Worm (Caenorhabditis elegans) whole organism, L2 larva: ENCODE measurements around the gene T01D1.5.

Experiments
- C34F6.9 ChIP-seq: fragments of 150-350 bp; optimal IDR thresholded peaks from 2 replicates; lab custom pipeline; 2014; ENCODE audit warnings: missing biosample characterization, missing genetic modification characterization
- F13H6.1 ChIP-seq: sonication (generic microtip); optimal IDR thresholded peaks from 2 replicates; lab custom pipeline; 2016; ENCODE audit warnings: missing genetic modification characterization, missing compliant biosample characterization
- Y55F3AM.14 ChIP-seq: fragments of 200-800 bp; sonication (Bioruptor generic); optimal IDR thresholded peaks from 2 replicates; lab custom pipeline; 2018; ENCODE audit warnings: mild to moderate bottlenecking, missing genetic modification characterization, missing compliant biosample characterization
- ZK546.5 ChIP-seq: sonication (generic microtip); optimal IDR thresholded peaks from 2 replicates; lab custom pipeline; 2017; ENCODE audit warnings: missing biosample characterization, missing genetic modification characterization
- alr-1 ChIP-seq: fragments of 150-350 bp; optimal IDR thresholded peaks from 2 replicates; lab custom pipeline; 2014; ENCODE audit warnings: missing biosample characterization, missing genetic modification characterization
- aly-2 ChIP-seq: fragments of 150-350 bp; optimal IDR thresholded peaks from 2 replicates; lab custom pipeline; 2014; ENCODE audit warnings: missing biosample characterization, missing genetic modification characterization
- ama-1 ChIP-seq: fragments of 150-350 bp; optimal IDR thresholded peaks from 2 replicates; lab custom pipeline; 2018; ENCODE audit warnings: inconsistent platforms
- blmp-1 ChIP-seq: sonication (generic microtip); optimal IDR thresholded peaks from 2 replicates; lab custom pipeline; 2017; ENCODE audit warnings: missing genetic modification characterization, mild to moderate bottlenecking, missing compliant biosample characterization, antibody characterized with exemption, moderate library complexity; ENCODE audit not compliant: insufficient read depth
- ceh-16 ChIP-seq: fragments of 150-350 bp; optimal IDR thresholded peaks from 2 replicates; lab custom pipeline; 2014; ENCODE audit warnings: missing biosample characterization, missing genetic modification characterization
- ceh-82 ChIP-seq: fragments of 150-350 bp; optimal IDR thresholded peaks from 2 replicates; lab custom pipeline; 2014; ENCODE audit warnings: missing biosample characterization, missing genetic modification characterization
- crh-2 ChIP-seq: sonication (generic microtip); optimal IDR thresholded peaks from 2 replicates; lab custom pipeline; 2017; ENCODE audit warnings: missing biosample characterization, missing genetic modification characterization
- dmd-4 ChIP-seq: sonication (generic microtip); optimal IDR thresholded peaks from 2 replicates; lab custom pipeline; 2017; ENCODE audit warnings: missing biosample characterization, missing genetic modification characterization
- egl-27 ChIP-seq: sonication (generic microtip); optimal IDR thresholded peaks from 3 replicates; lab custom pipeline; 2017; ENCODE audit warnings: missing biosample characterization, missing genetic modification reagents, missing genetic modification characterization
- elt-1 ChIP-seq: fragments of 150-350 bp; optimal IDR thresholded peaks from 2 replicates; lab custom pipeline; 2014; ENCODE audit warnings: missing biosample characterization, missing genetic modification characterization
- elt-3 ChIP-seq: sonication (generic microtip); optimal IDR thresholded peaks from 2 replicates; lab custom pipeline; 2017; ENCODE audit warnings: missing biosample characterization, missing genetic modification characterization
- fos-1 ChIP-seq: fragments of 150-350 bp; optimal IDR thresholded peaks from 2 replicates; lab custom pipeline; 2014; ENCODE audit warnings: missing biosample characterization, missing genetic modification characterization
- gmeb-1 ChIP-seq: fragments of 150-350 bp; optimal IDR thresholded peaks from 2 replicates; lab custom pipeline; 2014; ENCODE audit warnings: missing biosample characterization, missing genetic modification characterization
- lin-11 ChIP-seq: fragments of 150-350 bp; sonication (generic microtip); optimal IDR thresholded peaks from 2 replicates; lab custom pipeline; 2014; ENCODE audit warnings: missing biosample characterization, missing genetic modification characterization, inconsistent platforms, mixed read lengths
- lin-13 ChIP-seq: fragments of 150-350 bp; optimal IDR thresholded peaks from 2 replicates; lab custom pipeline; 2014; ENCODE audit warnings: missing biosample characterization, missing genetic modification reagents, missing genetic modification characterization
- lin-39 ChIP-seq: fragments of 150-350 bp; optimal IDR thresholded peaks from 2 replicates; lab custom pipeline; 2014; ENCODE audit warnings: missing biosample characterization, missing genetic modification reagents, missing genetic modification characterization
- lsy-2 ChIP-seq, 2 experiments: fragments of 150-350 bp in 1 of 2; sonication (generic microtip) in 1 of 2; optimal IDR thresholded peaks; 2 replicates each; lab custom pipeline; 2014 to 2017; ENCODE audit warnings: missing biosample characterization in 2 of 2, missing genetic modification characterization in 2 of 2
- mdl-1 ChIP-seq, 2 experiments: fragments of 150-350 bp in 1 of 2; sonication (generic microtip) in 1 of 2; optimal IDR thresholded peaks; 2 replicates each; lab custom pipeline; 2017; ENCODE audit warnings: missing biosample characterization in 2 of 2, missing genetic modification characterization in 2 of 2
- nhr-10 ChIP-seq: sonication (generic microtip); optimal IDR thresholded peaks from 2 replicates; lab custom pipeline; 2017; ENCODE audit warnings: missing biosample characterization, missing genetic modification characterization
- nhr-11 ChIP-seq: fragments of 150-350 bp; optimal IDR thresholded peaks from 2 replicates; lab custom pipeline; 2014; ENCODE audit warnings: missing biosample characterization, missing genetic modification characterization
- nhr-12 ChIP-seq: fragments of 150-350 bp; optimal IDR thresholded peaks from 2 replicates; lab custom pipeline; 2014; ENCODE audit warnings: missing biosample characterization, missing genetic modification characterization
- nhr-129 ChIP-seq: fragments of 150-350 bp; optimal IDR thresholded peaks from 2 replicates; lab custom pipeline; 2014; ENCODE audit warnings: missing biosample characterization, missing genetic modification characterization
- nhr-21 ChIP-seq: fragments of 150-350 bp; optimal IDR thresholded peaks from 2 replicates; lab custom pipeline; 2014; ENCODE audit warnings: missing biosample characterization, missing genetic modification characterization
- nhr-23 ChIP-seq: fragments of 150-350 bp; optimal IDR thresholded peaks from 2 replicates; lab custom pipeline; 2014; ENCODE audit warnings: missing biosample characterization, missing genetic modification reagents, missing genetic modification characterization
- nhr-237 ChIP-seq: fragments of 150-350 bp; optimal IDR thresholded peaks from 2 replicates; lab custom pipeline; 2014; ENCODE audit warnings: missing biosample characterization, missing genetic modification characterization
- nhr-25 ChIP-seq: fragments of 150-350 bp; sonication (generic microtip); optimal IDR thresholded peaks from 3 replicates; lab custom pipeline; 2014; ENCODE audit warnings: missing biosample characterization, missing genetic modification characterization
- nhr-6 ChIP-seq: fragments of 150-350 bp; optimal IDR thresholded peaks from 2 replicates; lab custom pipeline; 2014; ENCODE audit warnings: missing biosample characterization, missing genetic modification characterization
- nhr-77 ChIP-seq: fragments of 150-350 bp; optimal IDR thresholded peaks from 2 replicates; lab custom pipeline; 2014; ENCODE audit warnings: missing biosample characterization, missing genetic modification characterization
- peb-1 ChIP-seq: fragments of 150-350 bp; optimal IDR thresholded peaks from 2 replicates; lab custom pipeline; 2014; ENCODE audit warnings: missing biosample characterization, missing genetic modification characterization
- sem-4 ChIP-seq: fragments of 150-350 bp; optimal IDR thresholded peaks from 2 replicates; lab custom pipeline; 2014; ENCODE audit warnings: missing biosample characterization, missing genetic modification reagents, missing genetic modification characterization
- skn-1 ChIP-seq: sonication (generic microtip); optimal IDR thresholded peaks from 2 replicates; lab custom pipeline; 2017; ENCODE audit warnings: missing biosample characterization, missing genetic modification characterization
- sma-3 ChIP-seq: sonication (generic microtip); optimal IDR thresholded peaks from 2 replicates; lab custom pipeline; 2016; ENCODE audit warnings: missing genetic modification reagents, missing genetic modification characterization, missing compliant biosample characterization
- sma-9 ChIP-seq, 2 experiments: fragments of 150-350 bp in 1 of 2; sonication (generic microtip) in 1 of 2; optimal IDR thresholded peaks; 2 replicates each; lab custom pipeline; 2014 to 2016; ENCODE audit warnings: missing genetic modification characterization in 2 of 2, mild to moderate bottlenecking in 1 of 2, missing biosample characterization in 1 of 2, missing compliant biosample characterization in 1 of 2, missing genetic modification reagents in 1 of 2, moderate library complexity in 1 of 2
- snpc-4 ChIP-seq: fragments of 150-350 bp; optimal IDR thresholded peaks from 2 replicates; lab custom pipeline; 2014; ENCODE audit warnings: missing biosample characterization, missing genetic modification characterization
- unc-39 ChIP-seq: fragments of 150-350 bp; optimal IDR thresholded peaks from 2 replicates; lab custom pipeline; 2014; ENCODE audit warnings: missing biosample characterization, missing genetic modification characterization
- unc-55 ChIP-seq: fragments of 150-350 bp; sonication (generic microtip); optimal IDR thresholded peaks from 3 replicates; lab custom pipeline; 2014; ENCODE audit warnings: missing biosample characterization, missing genetic modification reagents, missing genetic modification characterization
- unc-62 ChIP-seq: fragments of 150-350 bp; optimal IDR thresholded peaks from 2 replicates; lab custom pipeline; 2014; ENCODE audit warnings: missing biosample characterization, missing genetic modification reagents, missing genetic modification characterization
- zag-1 ChIP-seq: fragments of 150-350 bp; optimal IDR thresholded peaks from 2 replicates; lab custom pipeline; 2014; ENCODE audit warnings: missing biosample characterization, missing genetic modification characterization
- ztf-1 ChIP-seq: fragments of 200-800 bp; sonication (Bioruptor generic); conservative IDR thresholded peaks from 2 replicates; pipeline ENCODE4 v1.3.6; 2022; ENCODE audit warnings: missing genetic modification characterization, missing compliant biosample characterization
- ztf-4 ChIP-seq: fragments of 150-350 bp; optimal IDR thresholded peaks from 2 replicates; lab custom pipeline; 2014; ENCODE audit warnings: missing biosample characterization, missing genetic modification characterization

The T01D1.5 gene

DNA sequence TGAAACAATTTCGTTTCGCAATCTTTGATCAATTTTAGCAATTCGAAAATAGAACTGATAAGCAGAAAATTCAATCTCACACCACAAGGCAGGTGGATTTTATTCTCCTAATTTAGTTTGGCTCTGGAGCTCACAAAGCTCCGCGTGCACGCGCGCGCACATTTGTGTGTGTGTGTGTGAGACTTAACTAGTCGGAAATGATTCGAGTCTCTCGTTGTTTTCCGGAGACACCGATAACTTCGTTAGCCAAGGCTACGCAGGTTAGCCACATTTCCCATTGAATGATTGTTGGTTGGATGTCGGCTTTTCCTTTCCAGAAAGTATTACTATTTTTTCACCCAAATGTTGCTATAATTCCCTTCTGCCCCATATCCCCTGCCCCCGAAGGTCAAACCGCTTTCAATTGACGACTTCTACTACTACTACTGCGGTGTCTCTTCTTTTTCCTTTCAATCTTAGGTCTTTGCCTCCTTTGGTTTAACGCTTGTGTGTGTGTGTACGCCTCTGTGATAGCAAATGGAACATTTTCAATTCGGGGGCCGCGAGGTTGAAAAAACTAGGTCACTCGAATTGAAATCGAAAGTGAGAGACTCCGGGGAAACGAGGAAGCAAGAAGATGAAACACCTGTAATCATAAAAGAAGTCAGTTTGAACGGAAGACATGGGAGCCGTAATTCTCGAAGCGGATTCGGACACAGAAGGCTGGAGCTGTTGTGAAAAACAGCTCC lies 30.7 kb downstream of the T01D1.5 start:
- TF ChIP-seq egl-27 (tag; lab: Kevin White, UChicago) (peak; percentile 3), fos-1 (tag; lab: Kevin White, UChicago) (peak; percentile 37), lin-11 (tag; lab: Kevin White, UChicago) (peak; percentile 21), blmp-1 (tag; lab: Kevin White, UChicago) (peak; percentile 80), F13H6.1 (tag; lab: Kevin White, UChicago) (peak; percentile 7), nhr-237 (tag; lab: Kevin White, UChicago) (no peak), mdl-1 (tag; optimal IDR thresholded peaks at IDR 0.05; lab: Kevin White, UChicago) (no peak), nhr-21 (tag; lab: Kevin White, UChicago) (no peak)
- TF ChIP-seq, all 48 proteins: peak for 5

DNA sequence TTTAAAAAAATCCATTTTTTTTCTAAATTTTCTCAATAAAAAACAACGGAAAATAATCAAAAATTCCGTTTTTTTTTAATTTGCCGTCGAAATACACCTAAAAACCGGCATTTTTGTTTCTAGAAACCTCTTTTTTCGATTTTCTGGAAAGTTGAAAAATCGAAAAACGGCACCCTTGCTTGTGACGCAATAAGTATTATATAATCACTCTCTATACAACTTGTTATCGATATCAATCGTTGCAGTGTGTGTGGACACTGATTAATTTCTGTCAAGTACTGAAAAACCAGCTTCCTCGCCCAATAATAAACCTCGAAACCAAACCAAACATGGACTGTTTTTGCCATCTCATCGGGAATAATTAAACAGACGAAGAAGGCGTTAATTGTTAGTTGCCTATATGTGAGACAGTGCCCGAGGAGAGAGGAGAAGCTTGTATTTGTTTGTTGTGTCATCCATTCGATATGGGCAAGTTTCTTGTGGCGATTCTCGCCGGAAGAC lies 31.8 kb downstream of the T01D1.5 start:
- no peak for TF ChIP-seq egl-27 (tag; lab: Kevin White, UChicago)
- no peak for TF ChIP-seq sem-4 (tag; lab: Kevin White, UChicago)
- TF ChIP-seq ZK546.5 (tag; lab: Kevin White, UChicago) = no peak
- no peak for TF ChIP-seq elt-3 (tag; lab: Kevin White, UChicago)
- TF ChIP-seq ztf-4 (tag; lab: Kevin White, UChicago) = no peak
- TF ChIP-seq dmd-4 (tag; lab: Kevin White, UChicago) = no peak
- no peak for TF ChIP-seq ceh-82 (tag; lab: Kevin White, UChicago)
- no peak for TF ChIP-seq nhr-77 (tag; lab: Kevin White, UChicago)
- TF ChIP-seq fos-1 (tag; lab: Kevin White, UChicago) = no peak
- TF ChIP-seq blmp-1 (tag; lab: Kevin White, UChicago) = no peak
- no peak for TF ChIP-seq unc-62
- TF ChIP-seq mdl-1 (tag; optimal IDR thresholded peaks at IDR 0.05; lab: Kevin White, UChicago) = no peak
- no peak for TF ChIP-seq ceh-16
- no peak for TF ChIP-seq nhr-10 (tag; lab: Kevin White, UChicago)
- TF ChIP-seq alr-1 (tag; lab: Kevin White, UChicago) = no peak
- no peak for TF ChIP-seq lin-13 (GFP tag; lab: Kevin White, UChicago)
- TF ChIP-seq nhr-12 = no peak
- TF ChIP-seq F13H6.1 (tag; lab: Kevin White, UChicago) = no peak
- TF ChIP-seq nhr-23 (tag; lab: Kevin White, UChicago) = no peak
- no peak for TF ChIP-seq nhr-6 (tag; lab: Kevin White, UChicago)

- peak; percentile 64 for TF ChIP-seq unc-62
- TF ChIP-seq ZK546.5 (tag; lab: Kevin White, UChicago) = peak; percentile 55
- TF ChIP-seq lin-39 (tag; lab: Kevin White, UChicago) = no peak
- TF ChIP-seq aly-2 (tag; lab: Kevin White, UChicago) = no peak
- peak; percentile 86 for TF ChIP-seq ztf-4 (tag; lab: Kevin White, UChicago)
- TF ChIP-seq snpc-4 (tag; lab: Kevin White, UChicago) = peak; percentile 81
- no peak for TF ChIP-seq unc-39
- peak; percentile 95 for TF ChIP-seq lin-13 (GFP tag; lab: Kevin White, UChicago)
- peak; percentile 66 for TF ChIP-seq nhr-10 (tag; lab: Kevin White, UChicago)
- no peak for TF ChIP-seq nhr-12
- peak; percentile 92 for TF ChIP-seq egl-27 (tag; lab: Kevin White, UChicago)
- peak; percentile 95 for TF ChIP-seq C34F6.9 (tag; lab: Kevin White, UChicago)
- peak in 1 of 2 experiments; percentile 26 for TF ChIP-seq mdl-1 (tag; optimal IDR thresholded peaks at IDR 0.05; lab: Kevin White, UChicago)
- TF ChIP-seq gmeb-1 (tag; lab: Kevin White, UChicago) = peak; percentile 97
- peak; percentile 86 for TF ChIP-seq sem-4 (tag; lab: Kevin White, UChicago)
- peak; percentile 90 for TF ChIP-seq nhr-25
- peak; percentile 76 for TF ChIP-seq blmp-1 (tag; lab: Kevin White, UChicago)
- peak; percentile 78 for TF ChIP-seq fos-1 (tag; lab: Kevin White, UChicago)
- peak; percentile 95 for TF ChIP-seq sma-3 (GFP tag; lab: Kevin White, UChicago)
- TF ChIP-seq elt-1 (tag; lab: Kevin White, UChicago) = no peak
- TF ChIP-seq nhr-21 (tag; lab: Kevin White, UChicago) = peak; percentile 91
- TF ChIP-seq elt-3 (tag; lab: Kevin White, UChicago) = no peak
- TF ChIP-seq ztf-1 (GFP tag; lab: Robert Waterston, UW) = no peak
- TF ChIP-seq nhr-23 (tag; lab: Kevin White, UChicago) = no peak
- TF ChIP-seq ceh-16 = no peak
- TF ChIP-seq F13H6.1 (tag; lab: Kevin White, UChicago) = peak; percentile 93
- TF ChIP-seq dmd-4 (tag; lab: Kevin White, UChicago) = no peak
- peak; percentile 60 for TF ChIP-seq Y55F3AM.14 (GFP tag; lab: Kevin White, UChicago)
- TF ChIP-seq zag-1 = peak; percentile 64
- no peak for TF ChIP-seq skn-1 (tag; lab: Kevin White, UChicago)
- peak; percentile 29 for TF ChIP-seq nhr-77 (tag; lab: Kevin White, UChicago)
- no peak for TF ChIP-seq peb-1
- peak; percentile 95 for TF ChIP-seq crh-2
- TF ChIP-seq ama-1 (lab: Kevin White, UChicago) = peak; percentile 57
- peak; percentile 85 for TF ChIP-seq nhr-129 (tag; lab: Kevin White, UChicago)
- TF ChIP-seq nhr-11 (tag; lab: Kevin White, UChicago) = no peak
- peak; percentile 95 for TF ChIP-seq sma-9 (GFP tag; optimal IDR thresholded peaks at IDR 0.05; lab: Kevin White, UChicago)
- no peak for TF ChIP-seq sma-9 (tag; optimal IDR thresholded peaks at IDR 0.05; lab: Kevin White, UChicago)
- TF ChIP-seq unc-55 (GFP tag; lab: Kevin White, UChicago) = peak; percentile 98
- TF ChIP-seq lsy-2 (tag; optimal IDR thresholded peaks at IDR 0.05; lab: Kevin White, UChicago) = peak; percentile 90 to 95
Measured at ce11 chrII:155904-156303, 33.0 kb downstream of the T01D1.5 start, which contains the start of gene mrpl-28. TSS of gene mrpl-28 (minus strand) at chrII:156009.
